Worm (Caenorhabditis elegans) whole organism, L4 larva: ENCODE measurements around the gene str-252.

Experiments used
- D1046.2 ChIP-seq: fragments of 200-800 bp; sonication (Bioruptor generic); IDR thresholded peaks from 2 replicates; pipeline ENCODE4 v1.3.6; 2022; ENCODE audit warnings: missing genetic modification characterization, missing compliant biosample characterization
- F26F4.8 ChIP-seq: fragments of 200-800 bp; sonication (Bioruptor generic); conservative IDR thresholded peaks from 2 replicates; pipeline ENCODE4 v1.3.6; 2022; ENCODE audit warnings: missing genetic modification characterization, missing compliant biosample characterization
- F49E8.2 ChIP-seq: sonication (generic microtip); optimal IDR thresholded peaks from 2 replicates; lab custom pipeline; 2016; ENCODE audit warnings: missing compliant biosample characterization, mild to moderate bottlenecking, missing genetic modification characterization, borderline replicate concordance
- T20F7.1 ChIP-seq: fragments of 200-800 bp; sonication (Bioruptor generic); optimal IDR thresholded peaks from 2 replicates; lab custom pipeline; 2018; ENCODE audit warnings: mild to moderate bottlenecking, missing genetic modification characterization, missing compliant biosample characterization
- Y105C5A.15 ChIP-seq: fragments of 200-800 bp; sonication (Bioruptor generic); IDR thresholded peaks from 2 replicates; pipeline ENCODE4 v1.3.6; 2022; ENCODE audit warnings: missing genetic modification characterization, missing compliant biosample characterization
- Y48G9A.11 ChIP-seq: fragments of 200-800 bp; sonication (Bioruptor generic); IDR thresholded peaks from 2 replicates; pipeline ENCODE4 v1.3.6; 2022; ENCODE audit warnings: missing genetic modification reagents, missing genetic modification characterization, missing compliant biosample characterization
- ZK546.5 ChIP-seq, 2 experiments: sonication (generic microtip); optimal IDR thresholded peaks; 2 replicates each; lab custom pipeline; 2017; ENCODE audit warnings: missing biosample characterization in 2 of 2, missing genetic modification characterization in 2 of 2
- attf-4 ChIP-seq: sonication (generic microtip); optimal IDR thresholded peaks from 3 replicates; lab custom pipeline; 2017; ENCODE audit warnings: missing biosample characterization, missing genetic modification characterization
- ceh-20 ChIP-seq: fragments of 200-800 bp; sonication (Bioruptor generic); IDR thresholded peaks from 2 replicates; pipeline ENCODE4 v1.3.6; 2022; ENCODE audit warnings: missing genetic modification reagents, missing genetic modification characterization, missing compliant biosample characterization
- ceh-28 ChIP-seq: fragments of 150-350 bp; optimal IDR thresholded peaks from 2 replicates; lab custom pipeline; 2014; ENCODE audit warnings: missing biosample characterization, missing genetic modification reagents, missing genetic modification characterization
- ceh-32 ChIP-seq: sonication (generic microtip); optimal IDR thresholded peaks from 2 replicates; lab custom pipeline; 2016; ENCODE audit warnings: mild to moderate bottlenecking, missing genetic modification characterization, missing compliant biosample characterization; ENCODE audit not compliant: poor library complexity
- ceh-44 ChIP-seq: fragments of 200-800 bp; sonication (Bioruptor generic); IDR thresholded peaks from 2 replicates; pipeline ENCODE4 v1.3.6; 2022; ENCODE audit warnings: missing genetic modification reagents, missing genetic modification characterization, missing compliant biosample characterization
- ces-1 ChIP-seq: fragments of 150-350 bp; sonication (generic microtip); optimal IDR thresholded peaks from 4 replicates; lab custom pipeline; 2014; ENCODE audit warnings: missing biosample characterization, missing genetic modification reagents, missing genetic modification characterization
- daf-16 ChIP-seq, 3 experiments: sonication (generic microtip); optimal IDR thresholded peaks; 2 replicates each; lab custom pipeline; 2016 to 2017; ENCODE audit warnings: missing genetic modification characterization in 3 of 3, missing genetic modification reagents in 3 of 3, mild to moderate bottlenecking in 2 of 3, missing compliant biosample characterization in 2 of 3, missing biosample characterization in 1 of 3, moderate library complexity in 1 of 3
- daf-8 ChIP-seq: fragments of 200-800 bp; sonication (Bioruptor generic); IDR thresholded peaks from 2 replicates; pipeline ENCODE4 v1.3.6; 2022; ENCODE audit warnings: missing genetic modification characterization, missing compliant biosample characterization
- dmd-8 ChIP-seq: fragments of 200-800 bp; sonication (Bioruptor generic); IDR thresholded peaks from 2 replicates; pipeline ENCODE4 v1.3.6; 2022; ENCODE audit warnings: missing genetic modification characterization, missing compliant biosample characterization
- dve-1 ChIP-seq: sonication (generic microtip); optimal IDR thresholded peaks from 2 replicates; lab custom pipeline; 2017; ENCODE audit warnings: antibody characterized with exemption, mild to moderate bottlenecking, missing genetic modification characterization, missing compliant biosample characterization; ENCODE audit not compliant: insufficient read depth
- fkh-10 ChIP-seq: fragments of 150-350 bp; optimal IDR thresholded peaks from 2 replicates; lab custom pipeline; 2014; ENCODE audit warnings: missing biosample characterization, missing genetic modification reagents, missing genetic modification characterization
- hif-1 ChIP-seq, 2 experiments: sonication (generic microtip); optimal IDR thresholded peaks; 2 replicates each; lab custom pipeline; 2016 to 2017; ENCODE audit warnings: missing compliant biosample characterization in 2 of 2, missing genetic modification characterization in 2 of 2, missing genetic modification reagents in 2 of 2, missing genotype in 2 of 2, mild to moderate bottlenecking in 1 of 2
- hlh-11 ChIP-seq: fragments of 200-800 bp; sonication (Bioruptor generic); optimal IDR thresholded peaks from 2 replicates; lab custom pipeline; 2018; ENCODE audit warnings: mild to moderate bottlenecking, missing genetic modification characterization, missing compliant biosample characterization
- lin-15B ChIP-seq: fragments of 150-350 bp; sonication (generic microtip); optimal IDR thresholded peaks from 3 replicates; lab custom pipeline; 2014; ENCODE audit warnings: missing biosample characterization, missing genetic modification characterization
- lin-39 ChIP-seq: fragments of 150-350 bp; optimal IDR thresholded peaks from 2 replicates; lab custom pipeline; 2014; ENCODE audit warnings: missing biosample characterization, missing genetic modification reagents, missing genetic modification characterization
- lir-3 ChIP-seq: sonication (generic microtip); optimal IDR thresholded peaks from 2 replicates; lab custom pipeline; 2016; ENCODE audit warnings: mild to moderate bottlenecking, missing genetic modification characterization, missing compliant biosample characterization
- lsy-2 ChIP-seq, 2 experiments: fragments of 150-350 bp in 1 of 2; sonication (generic microtip) in 1 of 2; optimal IDR thresholded peaks; 2 replicates each; lab custom pipeline; 2014 to 2017; ENCODE audit warnings: missing biosample characterization in 2 of 2, missing genetic modification characterization in 2 of 2
- madf-9 ChIP-seq: fragments of 200-800 bp; sonication (Bioruptor generic); conservative IDR thresholded peaks from 2 replicates; pipeline ENCODE4 v1.3.6; 2022; ENCODE audit warnings: missing genetic modification reagents, missing genetic modification characterization, missing compliant biosample characterization
- mes-2 ChIP-seq: sonication (generic microtip); optimal IDR thresholded peaks from 2 replicates; lab custom pipeline; 2016; ENCODE audit warnings: missing genotype, mild to moderate bottlenecking, missing genetic modification characterization, missing compliant biosample characterization; ENCODE audit not compliant: poor library complexity, severe bottlenecking
- nhr-10 ChIP-seq: fragments of 150-350 bp; optimal IDR thresholded peaks from 2 replicates; lab custom pipeline; 2014; ENCODE audit warnings: missing biosample characterization, missing genetic modification characterization
- nhr-11 ChIP-seq: fragments of 150-350 bp; optimal IDR thresholded peaks from 2 replicates; lab custom pipeline; 2014; ENCODE audit warnings: missing biosample characterization, missing genetic modification characterization
- nhr-28 ChIP-seq: fragments of 150-350 bp; optimal IDR thresholded peaks from 2 replicates; lab custom pipeline; 2014; ENCODE audit warnings: missing biosample characterization, missing genetic modification characterization
- nhr-42 ChIP-seq: fragments of 200-800 bp; sonication (Bioruptor generic); IDR thresholded peaks from 2 replicates; pipeline ENCODE4 v1.3.6; 2022; ENCODE audit warnings: missing genetic modification characterization, missing compliant biosample characterization
- nhr-48 ChIP-seq: sonication (generic microtip); optimal IDR thresholded peaks from 2 replicates; lab custom pipeline; 2016; ENCODE audit warnings: mild to moderate bottlenecking, missing genetic modification characterization, missing compliant biosample characterization
- nhr-76 ChIP-seq: fragments of 150-350 bp; optimal IDR thresholded peaks from 2 replicates; lab custom pipeline; 2014; ENCODE audit warnings: missing biosample characterization, missing genetic modification characterization
- nhr-77 ChIP-seq: fragments of 150-350 bp; optimal IDR thresholded peaks from 2 replicates; lab custom pipeline; 2014; ENCODE audit warnings: missing biosample characterization, missing genetic modification characterization
- pqm-1 ChIP-seq: sonication (generic microtip); optimal IDR thresholded peaks from 2 replicates; lab custom pipeline; 2017; ENCODE audit warnings: missing biosample characterization, missing genetic modification characterization
- rbr-2 ChIP-seq: sonication (generic microtip); optimal IDR thresholded peaks from 2 replicates; lab custom pipeline; 2016; ENCODE audit warnings: missing genotype, missing genetic modification characterization, missing compliant biosample characterization
- saeg-2 ChIP-seq: fragments of 200-800 bp; sonication (Bioruptor generic); IDR thresholded peaks from 2 replicates; pipeline ENCODE4 v1.3.6; 2022; ENCODE audit warnings: missing genetic modification reagents, missing genetic modification characterization, missing compliant biosample characterization
- set-16 ChIP-seq: fragments of 200-800 bp; sonication (Bioruptor generic); IDR thresholded peaks from 2 replicates; pipeline ENCODE4 v1.3.6; 2022; ENCODE audit warnings: missing genetic modification reagents, missing genetic modification characterization, missing compliant biosample characterization
- snpc-1.2 ChIP-seq: fragments of 200-800 bp; sonication (Bioruptor generic); IDR thresholded peaks from 2 replicates; pipeline ENCODE4 v1.3.6; 2022; ENCODE audit warnings: missing genetic modification reagents, missing genetic modification characterization, missing compliant biosample characterization
- snpc-4 ChIP-seq: fragments of 150-350 bp; optimal IDR thresholded peaks from 2 replicates; lab custom pipeline; 2014; ENCODE audit warnings: missing biosample characterization, missing genetic modification characterization
- spr-3 ChIP-seq: fragments of 200-800 bp; sonication (Bioruptor generic); optimal IDR thresholded peaks from 2 replicates; lab custom pipeline; 2018; ENCODE audit warnings: mild to moderate bottlenecking, missing genetic modification characterization, missing compliant biosample characterization
- tag-97 ChIP-seq: fragments of 200-800 bp; sonication (Bioruptor generic); IDR thresholded peaks from 2 replicates; pipeline ENCODE4 v1.3.6; 2022; ENCODE audit warnings: missing genetic modification characterization, missing compliant biosample characterization
- unc-130 ChIP-seq: sonication (generic microtip); optimal IDR thresholded peaks from 2 replicates; lab custom pipeline; 2016; ENCODE audit warnings: missing genetic modification reagents, missing genetic modification characterization, missing compliant biosample characterization
- unc-62 ChIP-seq, 3 experiments: fragments of 150-350 bp in 1 of 3; sonication (generic microtip); optimal IDR thresholded peaks in 2 of 3; peaks in 1 of 3; 1 replicate in 1 of 3; 2 replicates in 2 of 3; lab custom pipeline; 2014 to 2017; ENCODE audit warnings: missing biosample characterization in 3 of 3, missing genetic modification characterization in 3 of 3, missing genetic modification reagents in 3 of 3, missing genotype in 1 of 3
- zag-1 ChIP-seq: fragments of 150-350 bp; optimal IDR thresholded peaks from 2 replicates; lab custom pipeline; 2014; ENCODE audit warnings: missing biosample characterization, missing genetic modification characterization
- zfp-2 ChIP-seq: sonication (generic microtip); optimal IDR thresholded peaks from 2 replicates; lab custom pipeline; 2016; ENCODE audit warnings: mild to moderate bottlenecking, missing genetic modification characterization, missing compliant biosample characterization
- zfp-3 ChIP-seq: fragments of 200-800 bp; sonication (Bioruptor generic); conservative IDR thresholded peaks from 2 replicates; pipeline ENCODE4 v1.3.6; 2022; ENCODE audit warnings: missing genetic modification reagents, missing genetic modification characterization, missing compliant biosample characterization
- zip-11 ChIP-seq: fragments of 200-800 bp; sonication (Bioruptor generic); IDR thresholded peaks from 2 replicates; pipeline ENCODE4 v1.3.6; 2022; ENCODE audit warnings: missing genetic modification characterization, missing compliant biosample characterization
- zip-2 ChIP-seq: fragments of 150-350 bp; optimal IDR thresholded peaks from 2 replicates; lab custom pipeline; 2014; ENCODE audit warnings: missing biosample characterization, missing genetic modification characterization
- ztf-7 ChIP-seq: fragments of 150-350 bp; optimal IDR thresholded peaks from 2 replicates; lab custom pipeline; 2014; ENCODE audit warnings: missing biosample characterization, missing genetic modification characterization

The str-252 gene

ce11 chrV:13878226-13878625 lies 38.1 kb upstream of the str-252 start (continued):
- TF ChIP-seq lsy-2 (tag; optimal IDR thresholded peaks at IDR 0.05; lab: Kevin White, UChicago) = no peak
- TF ChIP-seq zip-2 (tag; lab: Kevin White, UChicago) = no peak
- TF ChIP-seq zag-1 = no peak
- TF ChIP-seq daf-16 (GFP tag; optimal IDR thresholded peaks at IDR 0.05; lab: Kevin White, UChicago) = no peak
- TF ChIP-seq daf-16 (tag; optimal IDR thresholded peaks at IDR 0.05; lab: Kevin White, UChicago) = peak; percentile 91
- TF ChIP-seq lin-39 = no peak
- TF ChIP-seq hlh-11 (tag; lab: Kevin White, UChicago) = peak; percentile 80
- TF ChIP-seq fkh-10 (GFP tag; lab: Kevin White, UChicago) = no peak
- no peak for TF ChIP-seq T20F7.1 (GFP tag; lab: Kevin White, UChicago)
- TF ChIP-seq lir-3 (tag; lab: Kevin White, UChicago) = no peak
- TF ChIP-seq ceh-32 = no peak
- TF ChIP-seq dve-1 (tag; lab: Kevin White, UChicago) = peak; percentile 88
- TF ChIP-seq ztf-7 (tag; lab: Kevin White, UChicago) = no peak
- TF ChIP-seq madf-9 (GFP tag; lab: Robert Waterston, UW) = no peak
- TF ChIP-seq pqm-1 = peak; percentile 61
- TF ChIP-seq saeg-2 (GFP tag; lab: Robert Waterston, UW) = no peak
- TF ChIP-seq snpc-4 (tag; lab: Kevin White, UChicago) = no peak
- TF ChIP-seq dmd-8 (GFP tag; lab: Robert Waterston, UW) = no peak
- TF ChIP-seq Y105C5A.15 (GFP tag; lab: Robert Waterston, UW) = no peak
- no peak for TF ChIP-seq daf-8 (GFP tag; lab: Robert Waterston, UW)
- no peak for TF ChIP-seq ceh-28 (tag; lab: Kevin White, UChicago)
- TF ChIP-seq ZK546.5 (tag; optimal IDR thresholded peaks at IDR 0.05; lab: Kevin White, UChicago) = no peak
- TF ChIP-seq spr-3 (GFP tag; lab: Kevin White, UChicago) = no peak
- TF ChIP-seq ces-1 (GFP tag; lab: Kevin White, UChicago) = no peak
- TF ChIP-seq mes-2 (tag; lab: Kevin White, UChicago) = peak; percentile 24
- TF ChIP-seq nhr-76 (tag; lab: Kevin White, UChicago) = no peak
- TF ChIP-seq zfp-3 = no peak

- no peak for TF ChIP-seq nhr-10 (tag; lab: Kevin White, UChicago)
- no peak for TF ChIP-seq ceh-44 (GFP tag; lab: Robert Waterston, UW)
- no peak for TF ChIP-seq ceh-20 (GFP tag; lab: Robert Waterston, UW)
- peak; percentile 63 for TF ChIP-seq nhr-28 (tag; lab: Kevin White, UChicago)
- no peak for TF ChIP-seq attf-4 (tag; lab: Kevin White, UChicago)
- no peak for TF ChIP-seq lin-39
- no peak for TF ChIP-seq zip-11 (GFP tag; lab: Robert Waterston, UW)
- TF ChIP-seq unc-130 = no peak
- TF ChIP-seq nhr-77 (tag; lab: Kevin White, UChicago) = peak; percentile 5
- no peak for TF ChIP-seq nhr-48 (tag; lab: Kevin White, UChicago)
- TF ChIP-seq zfp-2 = no peak
- no peak for TF ChIP-seq saeg-2 (GFP tag; lab: Robert Waterston, UW)
- TF ChIP-seq set-16 (GFP tag; lab: Robert Waterston, UW) = no peak
- no peak for TF ChIP-seq lir-3 (tag; lab: Kevin White, UChicago)
- no peak for TF ChIP-seq mes-2 (tag; lab: Kevin White, UChicago)
- no peak for TF ChIP-seq Y48G9A.11 (GFP tag; lab: Robert Waterston, UW)
- no peak for TF ChIP-seq nhr-11
- peak; percentile 49 for TF ChIP-seq dve-1 (tag; lab: Kevin White, UChicago)
- no peak for TF ChIP-seq F26F4.8 (GFP tag; lab: Robert Waterston, UW)
- TF ChIP-seq nhr-42 (GFP tag; lab: Robert Waterston, UW) = no peak
- no peak for TF ChIP-seq D1046.2 (GFP tag; lab: Robert Waterston, UW)
- no peak for TF ChIP-seq ceh-32
- no peak for TF ChIP-seq tag-97 (GFP tag; lab: Robert Waterston, UW)
- no peak for TF ChIP-seq hif-1 (tag; optimal IDR thresholded peaks at IDR 0.05; lab: Kevin White, UChicago)
- no peak for TF ChIP-seq F49E8.2 (tag; lab: Kevin White, UChicago)
- peak; percentile 70 for TF ChIP-seq pqm-1
- no peak for TF ChIP-seq snpc-4 (tag; lab: Kevin White, UChicago)
- peak in 1 of 2 experiments; percentile 39 for TF ChIP-seq unc-62 (GFP tag; optimal IDR thresholded peaks at IDR 0.05 in 1 of 2; lab: Kevin White, UChicago)
- no peak for TF ChIP-seq unc-62 (tag; optimal IDR thresholded peaks at IDR 0.05; lab: Kevin White, UChicago)
- TF ChIP-seq rbr-2 (tag; lab: Kevin White, UChicago) = no peak
- no peak for TF ChIP-seq lin-15B
- TF ChIP-seq snpc-1.2 (GFP tag; lab: Robert Waterston, UW) = no peak
These were observed 37.1 kb upstream of the str-252 start, which contains the start of gene lbp-7 for ce11 chrV:13879241-13879640. lbp-7 (plus strand) TSS chrV:13879552.
